Fruit fly (Drosophila melanogaster) whole organism, embryonic: Measurements from ENCODE around the gene Cpr67Fa1.
A peak's percentile ranks its signal among the peaks of the same experiment; 100 is the strongest.

Source experiments
- Abd-B ChIP-seq: fragments of 200-800 bp; sonication (Bioruptor generic); optimal IDR thresholded peaks from 2 replicates; lab custom pipeline; 2018; ENCODE audit warnings: missing biosample characterization, mild to moderate bottlenecking, missing genetic modification characterization, moderate library complexity
- Awh ChIP-seq: fragments of 200-800 bp; sonication (Bioruptor generic); IDR thresholded peaks from 2 replicates; pipeline ENCODE4, ENCODE4 v1.3.6; 2022; ENCODE audit warnings: missing biosample characterization, missing genetic modification characterization
- CG10565 ChIP-seq: fragments of 200-800 bp; sonication (Bioruptor generic); optimal IDR thresholded peaks from 3 replicates; lab custom pipeline; 2016; ENCODE audit warnings: missing biosample characterization, mild to moderate bottlenecking, missing genetic modification characterization
- CG12391 ChIP-seq: fragments of 200-800 bp; sonication (Bioruptor generic); optimal IDR thresholded peaks from 3 replicates; lab custom pipeline; 2018; ENCODE audit warnings: missing biosample characterization, mild to moderate bottlenecking, missing genetic modification characterization, moderate library complexity
- CG13424 ChIP-seq: fragments of 200-800 bp; sonication (Bioruptor generic); optimal IDR thresholded peaks from 2 replicates; lab custom pipeline; 2019; ENCODE audit warnings: missing biosample characterization, mild to moderate bottlenecking, missing genetic modification characterization, moderate library complexity
- CG13624 ChIP-seq: fragments of 200-800 bp; sonication (Bioruptor generic); optimal IDR thresholded peaks from 2 replicates; lab custom pipeline; 2016; ENCODE audit warnings: missing biosample characterization, missing genetic modification characterization
- CG13775 ChIP-seq: fragments of 200-800 bp; sonication (Bioruptor generic); optimal IDR thresholded peaks from 3 replicates; lab custom pipeline; 2017; ENCODE audit warnings: missing biosample characterization, mild to moderate bottlenecking, missing genetic modification characterization
- CG15011 ChIP-seq: fragments of 200-800 bp; sonication (Bioruptor generic); optimal IDR thresholded peaks from 3 replicates; lab custom pipeline; 2018; ENCODE audit warnings: missing biosample characterization, mild to moderate bottlenecking, missing genetic modification characterization
- CG15479 ChIP-seq: fragments of 200-800 bp; sonication (Bioruptor generic); optimal IDR thresholded peaks from 3 replicates; lab custom pipeline; 2019; ENCODE audit warnings: missing biosample characterization, mild to moderate bottlenecking, missing genetic modification characterization, moderate library complexity
- CG15696 ChIP-seq: fragments of 200-800 bp; sonication (Bioruptor generic); optimal IDR thresholded peaks from 2 replicates; lab custom pipeline; 2019; ENCODE audit warnings: missing biosample characterization, mild to moderate bottlenecking, missing genetic modification characterization, moderate library complexity
- CG17829 ChIP-seq: fragments of 200-800 bp; optimal IDR thresholded peaks from 2 replicates; lab custom pipeline; 2019; ENCODE audit warnings: missing biosample characterization, mild to moderate bottlenecking, missing genetic modification characterization, moderate library complexity
- CG17912 ChIP-seq: fragments of 200-800 bp; sonication (Bioruptor generic); optimal IDR thresholded peaks from 2 replicates; lab custom pipeline; 2018; ENCODE audit warnings: missing biosample characterization, mild to moderate bottlenecking, missing genetic modification characterization
- CG2712 ChIP-seq: fragments of 200-800 bp; optimal IDR thresholded peaks from 3 replicates; lab custom pipeline; 2019; ENCODE audit warnings: missing biosample characterization, mild to moderate bottlenecking, missing genetic modification characterization, moderate library complexity
- CG32532 ChIP-seq: fragments of 200-800 bp; sonication (Bioruptor generic); IDR thresholded peaks from 2 replicates; pipeline ENCODE4 v1.3.6; 2022; ENCODE audit warnings: missing biosample characterization, missing genetic modification characterization
- CG32767 ChIP-seq: fragments of 200-800 bp; sonication (Bioruptor generic); IDR thresholded peaks from 2 replicates; pipeline ENCODE4 v1.3.6; 2022; ENCODE audit warnings: missing biosample characterization, missing genetic modification characterization
- CG3995 ChIP-seq: fragments of 200-800 bp; sonication (Bioruptor generic); optimal IDR thresholded peaks from 3 replicates; lab custom pipeline; 2016; ENCODE audit warnings: missing biosample characterization, missing genetic modification characterization
- CG5180 ChIP-seq: fragments of 200-800 bp; sonication (Bioruptor generic); optimal IDR thresholded peaks from 3 replicates; lab custom pipeline; 2017; ENCODE audit warnings: missing biosample characterization, missing genetic modification characterization, mild to moderate bottlenecking, moderate library complexity, missing genetic modification reagents
- CG6254 ChIP-seq: fragments of 200-800 bp; sonication (Bioruptor generic); optimal IDR thresholded peaks from 3 replicates; lab custom pipeline; 2017; ENCODE audit warnings: mild to moderate bottlenecking, missing biosample characterization, missing genetic modification reagents, missing genetic modification characterization
- CG6272 ChIP-seq: fragments of 200-800 bp; sonication (Bioruptor generic); IDR thresholded peaks from 2 replicates; pipeline ENCODE4 v1.3.6; 2022; ENCODE audit warnings: missing biosample characterization, missing genetic modification characterization
- CG7372 ChIP-seq: fragments of 200-800 bp; sonication (Bioruptor generic); IDR thresholded peaks from 2 replicates; pipeline ENCODE4 v1.3.6; 2022; ENCODE audit warnings: missing biosample characterization, missing genetic modification characterization
- CG7745 ChIP-seq: fragments of 200-800 bp; sonication (Bioruptor generic); optimal IDR thresholded peaks from 2 replicates; lab custom pipeline; 2018; ENCODE audit warnings: missing biosample characterization, mild to moderate bottlenecking, missing genetic modification characterization, moderate library complexity
- CG8089 ChIP-seq: fragments of 200-800 bp; sonication (Bioruptor generic); optimal IDR thresholded peaks from 3 replicates; lab custom pipeline; 2016; ENCODE audit warnings: missing biosample characterization, missing genetic modification characterization
- CG8388 ChIP-seq: fragments of 200-800 bp; sonication (Bioruptor generic); optimal IDR thresholded peaks from 2 replicates; lab custom pipeline; 2019; ENCODE audit warnings: missing biosample characterization, mild to moderate bottlenecking, missing genetic modification characterization, moderate library complexity
- CG9727 ChIP-seq: fragments of 200-800 bp; sonication (Bioruptor generic); optimal IDR thresholded peaks from 3 replicates; lab custom pipeline; 2017; ENCODE audit warnings: missing biosample characterization, mild to moderate bottlenecking, missing genetic modification characterization
- CG9817 ChIP-seq: fragments of 200-800 bp; sonication (Bioruptor generic); optimal IDR thresholded peaks from 2 replicates; lab custom pipeline; 2018; ENCODE audit warnings: missing biosample characterization, mild to moderate bottlenecking, missing genetic modification characterization, moderate library complexity
- Deaf1 ChIP-seq: fragments of 200-800 bp; optimal IDR thresholded peaks from 3 replicates; lab custom pipeline; 2019; ENCODE audit warnings: missing biosample characterization, mild to moderate bottlenecking, missing genetic modification characterization, moderate library complexity
- E2f1 ChIP-seq: fragments of 200-800 bp; sonication (Bioruptor generic); IDR thresholded peaks from 2 replicates; pipeline ENCODE4 v1.3.6; 2022; ENCODE audit warnings: missing biosample characterization, missing genetic modification characterization
- Ets65A ChIP-seq: fragments of 200-800 bp; sonication (Bioruptor generic); peaks from one replicate; lab custom pipeline; 2016; ENCODE audit warnings: missing biosample characterization, missing genetic modification characterization
- Gug ChIP-seq: fragments of 200-800 bp; sonication (Bioruptor generic); IDR thresholded peaks from 4 replicates; pipeline ENCODE4 v1.3.6; 2022; ENCODE audit warnings: missing biosample characterization, missing genetic modification characterization
- H2.0 ChIP-seq: fragments of 200-800 bp; sonication (Bioruptor generic); IDR thresholded peaks from 2 replicates; pipeline ENCODE4 v1.3.6; 2022; ENCODE audit warnings: missing biosample characterization, missing genetic modification characterization
- Kr ChIP-seq: fragments of 200-800 bp; sonication (Bioruptor generic); optimal IDR thresholded peaks from 2 replicates; lab custom pipeline; 2017; ENCODE audit warnings: missing biosample characterization, mild to moderate bottlenecking, missing genetic modification characterization
- Mes4 ChIP-seq: fragments of 200-800 bp; sonication (Bioruptor generic); optimal IDR thresholded peaks from 2 replicates; lab custom pipeline; 2016; ENCODE audit warnings: missing biosample characterization, missing genetic modification characterization
- Stat92E ChIP-seq, 3 experiments: fragments of >200 bp in 2 of 3; fragments of 200-800 bp in 1 of 3; sonication (Bioruptor generic) in 1 of 3; optimal IDR thresholded peaks; 2 replicates each; lab custom pipeline; 2017 to 2019; ENCODE audit warnings: missing biosample characterization in 3 of 3, missing genetic modification characterization in 3 of 3, mild to moderate bottlenecking in 1 of 3, moderate library complexity in 1 of 3
- abd-A ChIP-seq: fragments of 200-800 bp; sonication (Bioruptor generic); optimal IDR thresholded peaks from 3 replicates; lab custom pipeline; 2019; ENCODE audit warnings: missing biosample characterization, mild to moderate bottlenecking, missing genetic modification characterization, moderate library complexity
- ci ChIP-seq: fragments of 200-800 bp; sonication (Bioruptor generic); IDR thresholded peaks from 3 replicates; pipeline ENCODE4 v1.3.6; 2022; ENCODE audit warnings: missing biosample characterization, missing genetic modification characterization
- crol ChIP-seq: fragments of 200-800 bp; sonication (Bioruptor generic); IDR thresholded peaks from 2 replicates; pipeline ENCODE4 v1.3.6; 2022; ENCODE audit warnings: missing biosample characterization, missing genetic modification characterization
- da ChIP-seq: fragments of 200-800 bp; sonication (Bioruptor generic); optimal IDR thresholded peaks from 2 replicates; lab custom pipeline; 2016; ENCODE audit warnings: missing biosample characterization, missing genetic modification characterization
- hth ChIP-seq: fragments of >200 bp; optimal IDR thresholded peaks from 2 replicates; lab custom pipeline; 2017; ENCODE audit warnings: inconsistent platforms
- kni ChIP-seq: fragments of 200-800 bp; sonication (Bioruptor generic); optimal IDR thresholded peaks from 3 replicates; lab custom pipeline; 2017; ENCODE audit warnings: mild to moderate bottlenecking, missing biosample characterization, missing genetic modification reagents, missing genetic modification characterization
- mirr ChIP-seq: fragments of 200-800 bp; sonication (Bioruptor generic); optimal IDR thresholded peaks from 3 replicates; lab custom pipeline; 2018; ENCODE audit warnings: missing biosample characterization, mild to moderate bottlenecking, missing genetic modification characterization
- pita ChIP-seq: fragments of 200-800 bp; sonication (Bioruptor generic); optimal IDR thresholded peaks from 2 replicates; lab custom pipeline; 2017; ENCODE audit warnings: missing biosample characterization, mild to moderate bottlenecking, missing genetic modification characterization
- prd ChIP-seq, 3 experiments: fragments of >200 bp in 2 of 3; fragments of 200-800 bp in 1 of 3; sonication (Bioruptor generic) in 1 of 3; optimal IDR thresholded peaks in 2 of 3; IDR thresholded peaks in 1 of 3; 2 replicates in 2 of 3; 3 replicates in 1 of 3; pipeline versions ENCODE4 v1.3.6 to Lab custom; 2017 to 2022; ENCODE audit warnings: missing biosample characterization in 1 of 3, missing genetic modification characterization in 1 of 3
- sens ChIP-seq: fragments of 200-800 bp; sonication (Bioruptor generic); peaks from one replicate; lab custom pipeline; 2016; ENCODE audit warnings: missing biosample characterization, missing genetic modification characterization
- tup ChIP-seq: fragments of 200-800 bp; sonication (Bioruptor generic); optimal IDR thresholded peaks from 2 replicates; lab custom pipeline; 2016; ENCODE audit warnings: missing biosample characterization, mild to moderate bottlenecking, missing genetic modification characterization, moderate library complexity
- unpg ChIP-seq: fragments of 200-800 bp; sonication (Bioruptor generic); optimal IDR thresholded peaks from 3 replicates; lab custom pipeline; 2018; ENCODE audit warnings: missing biosample characterization, mild to moderate bottlenecking, missing genetic modification characterization, moderate library complexity
- vnd ChIP-seq: fragments of 200-800 bp; sonication (Bioruptor generic); IDR thresholded peaks from 3 replicates; pipeline ENCODE4 v1.3.6; 2022; ENCODE audit warnings: missing biosample characterization, missing genetic modification characterization; ENCODE audit not compliant: partially characterized antibody
- zen ChIP-seq: fragments of 200-800 bp; sonication (Bioruptor generic); optimal IDR thresholded peaks from 3 replicates; lab custom pipeline; 2018; ENCODE audit warnings: missing biosample characterization, mild to moderate bottlenecking, missing genetic modification characterization, moderate library complexity
- zfh1 ChIP-seq: fragments of 200-800 bp; sonication (Bioruptor generic); IDR thresholded peaks from 3 replicates; pipeline ENCODE4 v1.3.6; 2022; ENCODE audit warnings: missing biosample characterization, missing genetic modification characterization

Cpr67Fa1 gene

dm6 chr3L:10849620-10850302 is 40.0 kb upstream of the Cpr67Fa1 start (continued):
- no peak for TF ChIP-seq CG17912 (GFP tag; lab: Kevin White, UChicago)
- TF ChIP-seq H2.0 (GFP tag; lab: Robert Waterston, UW) = no peak
- peak; percentile 52 for TF ChIP-seq Deaf1 (tag; lab: Kevin White, UChicago)
- TF ChIP-seq sens (GFP tag; lab: Kevin White, UChicago) = peak; percentile 79
- no peak for TF ChIP-seq mirr (GFP tag; lab: Kevin White, UChicago)
- no peak for TF ChIP-seq CG6272 (GFP tag; lab: Robert Waterston, UW)
- no peak for TF ChIP-seq tup (GFP tag; lab: Kevin White, UChicago)
- peak; percentile 55 for TF ChIP-seq Ets65A (GFP tag; lab: Kevin White, UChicago)
- no peak for TF ChIP-seq CG10565 (GFP tag; lab: Kevin White, UChicago)
- peak; percentile 47; the same call in 1 of the 3 replicates for TF ChIP-seq ci
- TF ChIP-seq Awh (GFP tag; lab: Robert Waterston, UW) = peak; percentile 17; the same call in 1 of the 2 replicates
- peak; percentile 15 for TF ChIP-seq CG7745 (tag; lab: Kevin White, UChicago)
- TF ChIP-seq Stat92E (GFP tag; optimal IDR thresholded peaks at IDR 0.05; lab: Kevin White, UChicago) = peak in 1 of 3 experiments; percentile 25
- TF ChIP-seq CG6254 = peak; percentile 2
- no peak for TF ChIP-seq prd (optimal IDR thresholded peaks at IDR 0.05; lab: Kevin White, UChicago)
- peak; percentile 34; the same call in 2 of the 3 replicates for TF ChIP-seq prd (GFP tag; IDR thresholded peaks at IDR 0.05; lab: Robert Waterston, UW)
- 0 out of 2 replicates have a peak, but pooled peaks have one; percentile 8 for TF ChIP-seq E2f1 (GFP tag; lab: Robert Waterston, UW)
- peak; percentile 42 for TF ChIP-seq CG12391 (tag; lab: Kevin White, UChicago)
- no peak for TF ChIP-seq CG32532 (GFP tag; lab: Robert Waterston, UW)
- no peak for TF ChIP-seq CG9817 (tag; lab: Kevin White, UChicago)
- no peak for TF ChIP-seq CG13624 (GFP tag; lab: Kevin White, UChicago)
- TF ChIP-seq CG9727 = peak; percentile 64
- TF ChIP-seq CG15011 (GFP tag; lab: Kevin White, UChicago) = no peak
- TF ChIP-seq CG13424 (tag; lab: Kevin White, UChicago) = peak; percentile 34
- no peak for TF ChIP-seq pita (GFP tag; lab: Kevin White, UChicago)
- peak; percentile 61 for TF ChIP-seq crol
- no peak for TF ChIP-seq hth (lab: Kevin White, UChicago)
- TF ChIP-seq CG8388 (GFP tag; lab: Kevin White, UChicago) = peak; percentile 33
- peak; percentile 78 for TF ChIP-seq kni (GFP tag; lab: Kevin White, UChicago)
- peak; percentile 26 for TF ChIP-seq CG17829 (tag; lab: Kevin White, UChicago)
- no peak for TF ChIP-seq CG8089 (GFP tag; lab: Kevin White, UChicago)
- TF ChIP-seq da = no peak
- peak; percentile 48 for TF ChIP-seq CG5180 (GFP tag; lab: Kevin White, UChicago)
- no peak for TF ChIP-seq vnd (GFP tag; lab: Robert Waterston, UW)
- TF ChIP-seq zfh1 (GFP tag; lab: Robert Waterston, UW) = peak; percentile 65
- TF ChIP-seq Kr (GFP tag; lab: Kevin White, UChicago) = no peak
- TF ChIP-seq Mes4 (GFP tag; lab: Kevin White, UChicago) = peak; percentile 2
- 0 out of 2 replicates have a peak, but pooled peaks have one; percentile 20 for TF ChIP-seq CG32767
- peak; percentile 12 for TF ChIP-seq Abd-B (GFP tag; lab: Kevin White, UChicago)
- no peak for TF ChIP-seq CG7372 (GFP tag; lab: Robert Waterston, UW)
- TF ChIP-seq CG2712 (tag; lab: Kevin White, UChicago) = peak; percentile 63
- TF ChIP-seq CG15696 (tag; lab: Kevin White, UChicago) = peak; percentile 59
- 0 out of 4 replicates have a peak, but pooled peaks have one; percentile 24 for TF ChIP-seq Gug (GFP tag; lab: Robert Waterston, UW)
- peak; percentile 35 for TF ChIP-seq CG15479 (GFP tag; lab: Kevin White, UChicago)
- TF ChIP-seq CG13775 (GFP tag; lab: Kevin White, UChicago) = peak; percentile 43
- TF ChIP-seq unpg (GFP tag; lab: Kevin White, UChicago) = peak; percentile 15
- peak; percentile 87 for TF ChIP-seq abd-A (tag; lab: Kevin White, UChicago)
- peak; percentile 31 for TF ChIP-seq zen (tag; lab: Kevin White, UChicago)
- no peak for TF ChIP-seq CG3995
